Fruit fly (Drosophila melanogaster) whole organism: ENCODE measurements around the gene NimB5.

Experiments used
- CG8478 ChIP-seq: fragments of >200 bp; optimal IDR thresholded peaks from 2 replicates; lab custom pipeline; 2018; ENCODE audit warnings: inconsistent platforms
- Dll ChIP-seq: fragments of >200 bp; optimal IDR thresholded peaks from 2 replicates; lab custom pipeline; 2017
- pan ChIP-seq: fragments of >200 bp; optimal IDR thresholded peaks from 2 replicates; lab custom pipeline; 2017
- psq ChIP-seq: fragments of >200 bp; optimal IDR thresholded peaks from 2 replicates; lab custom pipeline; 2017

dm6 chr2L:13923453-13923852 is 46.5 kb upstream of the NimB5 start, which contains the start of gene Vajk1:
- TF ChIP-seq psq (lab: Kevin White, UChicago) (no peak), Dll (no peak), CG8478 (no peak), pan (lab: Kevin White, UChicago) (no peak)
